Worm (Caenorhabditis elegans) whole organism, L1 larva: Measurements from ENCODE around the gene Y54F10BM.13.

Source experiments
- C04F5.9 ChIP-seq: sonication (generic microtip); optimal IDR thresholded peaks from 2 replicates; lab custom pipeline; 2016; ENCODE audit warnings: missing genetic modification characterization, missing compliant biosample characterization
- C16A3.4 ChIP-seq: fragments of 150-350 bp; optimal IDR thresholded peaks from 2 replicates; lab custom pipeline; 2014; ENCODE audit warnings: missing biosample characterization, missing genetic modification characterization
- C34B4.2 ChIP-seq: sonication (generic microtip); optimal IDR thresholded peaks from 2 replicates; lab custom pipeline; 2017; ENCODE audit warnings: mild to moderate bottlenecking, missing genetic modification characterization, missing compliant biosample characterization
- alr-1 ChIP-seq: fragments of 200-800 bp; sonication (Bioruptor generic); optimal IDR thresholded peaks from 2 replicates; lab custom pipeline; 2018; ENCODE audit warnings: borderline replicate concordance, mild to moderate bottlenecking, missing genetic modification characterization, missing compliant biosample characterization
- aly-2 ChIP-seq: fragments of 150-350 bp; optimal IDR thresholded peaks from 2 replicates; lab custom pipeline; 2014; ENCODE audit warnings: missing biosample characterization, missing genetic modification characterization
- ama-1 ChIP-seq: fragments of 150-350 bp; optimal IDR thresholded peaks from 2 replicates; lab custom pipeline; 2014
- blmp-1 ChIP-seq: fragments of 150-350 bp; optimal IDR thresholded peaks from 2 replicates; lab custom pipeline; 2014; ENCODE audit warnings: missing biosample characterization, missing genetic modification characterization
- ceh-8 ChIP-seq: fragments of 200-800 bp; sonication (Bioruptor generic); optimal IDR thresholded peaks from 2 replicates; lab custom pipeline; 2018; ENCODE audit warnings: mild to moderate bottlenecking, missing genetic modification characterization, moderate library complexity, missing compliant biosample characterization
- ceh-82 ChIP-seq, 3 experiments: fragments of 150-350 bp in 1 of 3; sonication (generic microtip) in 2 of 3; optimal IDR thresholded peaks; 2 replicates each; lab custom pipeline; 2014 to 2017; ENCODE audit warnings: missing biosample characterization in 3 of 3, missing genetic modification characterization in 3 of 3
- ceh-88 ChIP-seq: fragments of 200-800 bp; sonication (Bioruptor generic); IDR thresholded peaks from 2 replicates; pipeline ENCODE4 v1.3.6; 2022; ENCODE audit warnings: missing genetic modification characterization, missing compliant biosample characterization
- ces-1 ChIP-seq: fragments of 150-350 bp; optimal IDR thresholded peaks from 2 replicates; lab custom pipeline; 2014; ENCODE audit warnings: missing biosample characterization, missing genetic modification reagents, missing genetic modification characterization
- dsc-1 ChIP-seq: sonication (generic microtip); optimal IDR thresholded peaks from 2 replicates; lab custom pipeline; 2016; ENCODE audit warnings: mild to moderate bottlenecking, missing genetic modification characterization, missing compliant biosample characterization
- efl-1 ChIP-seq, 4 experiments: fragments of 150-350 bp; optimal IDR thresholded peaks in 3 of 4; peaks in 1 of 4; 1 replicate in 1 of 4; 2 replicates in 3 of 4; lab custom pipeline; 2014; ENCODE audit warnings: missing biosample characterization in 2 of 4, missing genetic modification characterization in 2 of 4, missing genetic modification reagents in 2 of 4
- efl-3 ChIP-seq: fragments of 200-800 bp; sonication (Bioruptor generic); optimal IDR thresholded peaks from 2 replicates; lab custom pipeline; 2018; ENCODE audit warnings: mild to moderate bottlenecking, missing genetic modification characterization, missing compliant biosample characterization
- elt-3 ChIP-seq, 6 experiments: fragments of 150-350 bp in 1 of 6; sonication (generic microtip); optimal IDR thresholded peaks; 2 replicates each; lab custom pipeline; 2017 to 2018; ENCODE audit warnings: missing biosample characterization in 6 of 6, missing genetic modification characterization in 6 of 6, inconsistent platforms in 1 of 6
- fkh-10 ChIP-seq: sonication (generic microtip); optimal IDR thresholded peaks from 2 replicates; lab custom pipeline; 2017; ENCODE audit warnings: missing biosample characterization, missing genetic modification reagents, missing genetic modification characterization
- fos-1 ChIP-seq: fragments of 150-350 bp; optimal IDR thresholded peaks from 2 replicates; lab custom pipeline; 2014; ENCODE audit warnings: missing biosample characterization, missing genetic modification characterization
- grh-1 ChIP-seq: fragments of 200-800 bp; sonication (Bioruptor generic); IDR thresholded peaks from 2 replicates; pipeline ENCODE4 v1.3.6; 2022; ENCODE audit warnings: missing genetic modification reagents, missing genetic modification characterization, missing compliant biosample characterization
- hpl-2 ChIP-seq: fragments of 150-350 bp; optimal IDR thresholded peaks from 2 replicates; lab custom pipeline; 2014; ENCODE audit warnings: missing biosample characterization, missing genetic modification reagents, missing genetic modification characterization
- irx-1 ChIP-seq: sonication (generic microtip); optimal IDR thresholded peaks from 2 replicates; lab custom pipeline; 2016; ENCODE audit warnings: missing genetic modification characterization, missing compliant biosample characterization
- isw-1 ChIP-seq: fragments of 200-800 bp; sonication (Bioruptor generic); IDR thresholded peaks from 2 replicates; pipeline ENCODE4 v1.3.6; 2022; ENCODE audit warnings: missing genetic modification characterization, missing compliant biosample characterization
- jun-1 ChIP-seq: fragments of 150-350 bp; optimal IDR thresholded peaks from 2 replicates; lab custom pipeline; 2014; ENCODE audit warnings: missing biosample characterization, missing genetic modification reagents, missing genetic modification characterization
- lin-14 ChIP-seq: fragments of 200-800 bp; sonication (Bioruptor generic); optimal IDR thresholded peaks from 2 replicates; lab custom pipeline; 2018; ENCODE audit warnings: mild to moderate bottlenecking, missing genetic modification characterization, moderate library complexity, missing compliant biosample characterization
- lin-15B ChIP-seq: fragments of 150-350 bp; sonication (generic microtip); optimal IDR thresholded peaks from 3 replicates; lab custom pipeline; 2014; ENCODE audit warnings: missing biosample characterization, missing genetic modification characterization
- lir-3 ChIP-seq: sonication (generic microtip); optimal IDR thresholded peaks from 2 replicates; lab custom pipeline; 2016; ENCODE audit warnings: mild to moderate bottlenecking, missing genetic modification characterization, moderate library complexity, missing compliant biosample characterization; ENCODE audit not compliant: poor library complexity
- lsy-2 ChIP-seq, 2 experiments: fragments of 150-350 bp; optimal IDR thresholded peaks; 2 replicates each; lab custom pipeline; 2014; ENCODE audit warnings: missing biosample characterization in 2 of 2, missing genetic modification characterization in 2 of 2
- mab-9 ChIP-seq: fragments of 200-800 bp; sonication (Bioruptor generic); IDR thresholded peaks from 2 replicates; pipeline ENCODE4 v1.3.6; 2022; ENCODE audit warnings: missing genetic modification reagents, missing genetic modification characterization, missing compliant biosample characterization
- mdl-1 ChIP-seq, 2 experiments: fragments of 150-350 bp; optimal IDR thresholded peaks; 2 replicates each; lab custom pipeline; 2014 to 2017; ENCODE audit warnings: missing biosample characterization in 2 of 2, missing genetic modification characterization in 2 of 2, inconsistent platforms in 1 of 2
- mep-1 ChIP-seq: fragments of 150-350 bp; optimal IDR thresholded peaks from 2 replicates; lab custom pipeline; 2014; ENCODE audit warnings: missing biosample characterization, missing genetic modification characterization
- nhr-12 ChIP-seq: sonication (generic microtip); optimal IDR thresholded peaks from 2 replicates; lab custom pipeline; 2017; ENCODE audit warnings: missing biosample characterization, missing genetic modification characterization
- nhr-71 ChIP-seq: sonication (generic microtip); optimal IDR thresholded peaks from 2 replicates; lab custom pipeline; 2016; ENCODE audit warnings: mild to moderate bottlenecking, missing genetic modification characterization, moderate library complexity, missing compliant biosample characterization
- nhr-85 ChIP-seq: sonication (generic microtip); peaks from one replicate; lab custom pipeline; 2016; ENCODE audit warnings: missing genetic modification characterization, inconsistent platforms, missing compliant biosample characterization
- nhr-90 ChIP-seq: sonication (generic microtip); optimal IDR thresholded peaks from 2 replicates; lab custom pipeline; 2016; ENCODE audit warnings: mild to moderate bottlenecking, missing genetic modification characterization, missing compliant biosample characterization; ENCODE audit not compliant: poor library complexity
- pax-3 ChIP-seq: fragments of 200-800 bp; sonication (Bioruptor generic); optimal IDR thresholded peaks from 2 replicates; lab custom pipeline; 2018; ENCODE audit warnings: mild to moderate bottlenecking, missing genetic modification characterization, moderate library complexity, missing compliant biosample characterization
- rnt-1 ChIP-seq: sonication (generic microtip); optimal IDR thresholded peaks from 2 replicates; lab custom pipeline; 2016; ENCODE audit warnings: mild to moderate bottlenecking, missing genetic modification characterization, moderate library complexity, missing compliant biosample characterization
- skn-1 ChIP-seq: fragments of 150-350 bp; optimal IDR thresholded peaks from 2 replicates; lab custom pipeline; 2014; ENCODE audit warnings: missing biosample characterization, missing genetic modification characterization
- snpc-4 ChIP-seq: fragments of 150-350 bp; optimal IDR thresholded peaks from 2 replicates; lab custom pipeline; 2014; ENCODE audit warnings: missing biosample characterization, missing genetic modification characterization
- unc-130 ChIP-seq: fragments of 150-350 bp; optimal IDR thresholded peaks from 2 replicates; lab custom pipeline; 2017; ENCODE audit warnings: missing biosample characterization, missing genetic modification characterization, inconsistent platforms
- unc-98 ChIP-seq: fragments of 200-800 bp; sonication (Bioruptor generic); IDR thresholded peaks from 2 replicates; pipeline ENCODE4 v1.3.6; 2022; ENCODE audit warnings: missing genetic modification characterization, missing compliant biosample characterization
- xbp-1 ChIP-seq: sonication (generic microtip); optimal IDR thresholded peaks from 2 replicates; lab custom pipeline; 2016; ENCODE audit warnings: missing genetic modification characterization, missing compliant biosample characterization
- zag-1 ChIP-seq: fragments of 150-350 bp; optimal IDR thresholded peaks from 2 replicates; lab custom pipeline; 2014; ENCODE audit warnings: missing biosample characterization, missing genetic modification characterization
- zip-4 ChIP-seq: fragments of 200-800 bp; sonication (Bioruptor generic); optimal IDR thresholded peaks from 2 replicates; lab custom pipeline; 2018; ENCODE audit warnings: mild to moderate bottlenecking, missing genetic modification characterization, moderate library complexity, missing compliant biosample characterization
- ztf-11 ChIP-seq, 2 experiments: sonication (generic microtip); optimal IDR thresholded peaks; 2 replicates each; lab custom pipeline; 2016 to 2017; ENCODE audit warnings: missing genetic modification characterization in 2 of 2, missing biosample characterization in 1 of 2, missing compliant biosample characterization in 1 of 2
- ztf-4 ChIP-seq: fragments of 150-350 bp; optimal IDR thresholded peaks from 2 replicates; lab custom pipeline; 2014; ENCODE audit warnings: missing biosample characterization, missing genetic modification characterization

Gene Y54F10BM.13

DNA sequence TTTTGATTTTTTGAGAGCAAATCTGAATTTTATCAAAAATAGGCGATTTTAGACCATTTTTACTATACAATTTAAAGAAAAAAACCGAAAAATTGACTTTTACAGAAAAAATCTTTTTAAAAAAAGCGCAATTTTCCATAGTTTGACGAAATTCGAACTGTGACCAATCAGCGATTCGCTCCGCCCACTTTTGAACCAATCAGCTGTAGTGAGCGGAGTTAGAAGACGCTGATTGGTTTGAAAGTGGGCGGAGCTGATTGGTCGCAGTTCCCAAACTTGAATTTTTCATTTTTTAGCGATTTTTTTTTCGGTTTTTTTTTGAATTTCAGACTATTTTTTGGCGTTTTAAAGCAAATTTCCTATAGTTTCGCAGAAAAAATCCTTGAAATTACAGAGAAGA lies 6.2 kb downstream of the Y54F10BM.13 start:
- TF ChIP-seq nhr-71 (tag; lab: Kevin White, UChicago) = no peak
- TF ChIP-seq ztf-11 (tag; optimal IDR thresholded peaks at IDR 0.05; lab: Kevin White, UChicago) = no peak
- no peak for TF ChIP-seq nhr-12 (tag; lab: Kevin White, UChicago)
- no peak for TF ChIP-seq zag-1 (tag; lab: Kevin White, UChicago)
- TF ChIP-seq lin-15B (tag; lab: Kevin White, UChicago) = no peak
- TF ChIP-seq zip-4 (GFP tag; lab: Kevin White, UChicago) = no peak
- no peak for TF ChIP-seq nhr-90 (tag; lab: Kevin White, UChicago)
- no peak for TF ChIP-seq elt-3 (tag; optimal IDR thresholded peaks at IDR 0.05; lab: Kevin White, UChicago)
- TF ChIP-seq ces-1 (GFP tag; lab: Kevin White, UChicago) = no peak
- no peak for TF ChIP-seq ama-1 (lab: Kevin White, UChicago)
- TF ChIP-seq jun-1 (tag; lab: Kevin White, UChicago) = no peak
- no peak for TF ChIP-seq blmp-1
- no peak for TF ChIP-seq lsy-2 (tag; optimal IDR thresholded peaks at IDR 0.05; lab: Kevin White, UChicago)
- TF ChIP-seq rnt-1 (tag; lab: Kevin White, UChicago) = no peak

- no peak for TF ChIP-seq hpl-2 (GFP tag; lab: Kevin White, UChicago)
These were observed 14.4 kb downstream of the Y54F10BM.13 start for ce11 chrIII:2316439-2316838.

- TF ChIP-seq irx-1 (tag; lab: Kevin White, UChicago) (no peak), efl-1 (optimal IDR thresholded peaks at IDR 0.05; lab: Kevin White, UChicago) (no peak), efl-1 (GFP tag; optimal IDR thresholded peaks at IDR 0.05 in 1 of 2; lab: Kevin White, UChicago) (peak in 1 of 2 experiments; percentile 68)
These were observed 16.2 kb downstream of the Y54F10BM.13 start for ce11 chrIII:2314678-2315077.

- no peak for TF ChIP-seq lin-14
- TF ChIP-seq C34B4.2 (tag; lab: Kevin White, UChicago) = no peak
- no peak for TF ChIP-seq aly-2 (tag; lab: Kevin White, UChicago)
- TF ChIP-seq skn-1 (tag; lab: Kevin White, UChicago) = peak; percentile 9
- no peak for TF ChIP-seq nhr-90 (tag; lab: Kevin White, UChicago)
- peak; percentile 39 to 47 for TF ChIP-seq lsy-2 (tag; optimal IDR thresholded peaks at IDR 0.05; lab: Kevin White, UChicago)
- no peak for TF ChIP-seq alr-1 (tag; lab: Kevin White, UChicago)
- TF ChIP-seq xbp-1 = peak; percentile 2
- TF ChIP-seq efl-3 (GFP tag; lab: Kevin White, UChicago) = no peak
- TF ChIP-seq grh-1 = no peak
- no peak for TF ChIP-seq mab-9
- no peak for TF ChIP-seq zip-4 (GFP tag; lab: Kevin White, UChicago)
- TF ChIP-seq isw-1 (GFP tag; lab: Robert Waterston, UW) = 0 out of 2 replicates have a peak, but pooled peaks have one; percentile 4
- peak in 1 of 3 experiments; percentile 30 for TF ChIP-seq ceh-82 (tag; optimal IDR thresholded peaks at IDR 0.05; lab: Kevin White, UChicago)
- no peak for TF ChIP-seq fkh-10
- TF ChIP-seq elt-3 (tag; optimal IDR thresholded peaks at IDR 0.05; lab: Kevin White, UChicago) = no peak
- peak; percentile 42 to 62 for TF ChIP-seq efl-1 (optimal IDR thresholded peaks at IDR 0.05; lab: Kevin White, UChicago)
- TF ChIP-seq efl-1 (GFP tag; optimal IDR thresholded peaks at IDR 0.05 in 1 of 2; lab: Kevin White, UChicago) = peak; percentile 65 to 95
- no peak for TF ChIP-seq nhr-71 (tag; lab: Kevin White, UChicago)
- TF ChIP-seq mdl-1 (tag; optimal IDR thresholded peaks at IDR 0.05; lab: Kevin White, UChicago) = no peak
- no peak for TF ChIP-seq lir-3 (tag; lab: Kevin White, UChicago)
- no peak for TF ChIP-seq snpc-4 (tag; lab: Kevin White, UChicago)
- no peak for TF ChIP-seq fos-1 (tag; lab: Kevin White, UChicago)
- TF ChIP-seq ceh-88 (GFP tag; lab: Robert Waterston, UW) = no peak
- peak; percentile 51 for TF ChIP-seq mep-1 (tag; lab: Kevin White, UChicago)
- TF ChIP-seq C04F5.9 (tag; lab: Kevin White, UChicago) = no peak
- TF ChIP-seq lin-15B (tag; lab: Kevin White, UChicago) = no peak
- peak; percentile 51 for TF ChIP-seq nhr-85 (tag; lab: Kevin White, UChicago)
- no peak for TF ChIP-seq ztf-4
- TF ChIP-seq unc-98 (GFP tag; lab: Robert Waterston, UW) = no peak
- no peak for TF ChIP-seq dsc-1 (tag; lab: Kevin White, UChicago)
- TF ChIP-seq ceh-8 (GFP tag; lab: Kevin White, UChicago) = no peak
- TF ChIP-seq jun-1 (tag; lab: Kevin White, UChicago) = no peak
- TF ChIP-seq pax-3 (tag; lab: Kevin White, UChicago) = no peak
- TF ChIP-seq unc-130 (tag; lab: Kevin White, UChicago) = no peak
- TF ChIP-seq nhr-12 (tag; lab: Kevin White, UChicago) = no peak
- no peak for TF ChIP-seq C16A3.4
- TF ChIP-seq rnt-1 (tag; lab: Kevin White, UChicago) = no peak
These were observed 16.8 kb downstream of the Y54F10BM.13 start, which contains the start of the genes fbxa-66 and iffb-1 for ce11 chrIII:2313985-2314494. Gene fbxa-66, minus strand, starts transcription at chrIII:2314035. Gene iffb-1, plus strand, starts transcription at chrIII:2314436.
